Fruit fly (Drosophila melanogaster): ENCODE measurements around the gene Vps24.

- TF ChIP-seq h (optimal IDR thresholded peaks at IDR 0.05) (no peak), psq (optimal IDR thresholded peaks at IDR 0.05) (no peak), insv (optimal IDR thresholded peaks at IDR 0.05) (no peak), Sin3A (optimal IDR thresholded peaks at IDR 0.05) (no peak)
Observed at dm6 chr3R:4359625-4360024, 48.9 kb upstream of the Vps24 start, which contains the start of gene CG1090.
